Worm (Caenorhabditis elegans) whole organism, late embryonic: ENCODE results near the gene srh-213.

Experiments
- ahr-1 ChIP-seq: sonication (generic microtip); optimal IDR thresholded peaks from 2 replicates; lab custom pipeline; 2016; ENCODE audit warnings: missing genetic modification characterization, missing compliant biosample characterization
- fkh-6 ChIP-seq: sonication (generic microtip); optimal IDR thresholded peaks from 2 replicates; lab custom pipeline; 2016; ENCODE audit warnings: missing genetic modification characterization, missing compliant biosample characterization

- no peak for TF ChIP-seq ahr-1 (tag; lab: Kevin White, UChicago)
- TF ChIP-seq fkh-6, result no peak
These were observed 15.0 kb downstream of the srh-213 start for ce11 chrV:3579795-3580194.
